Worm (Caenorhabditis elegans) whole organism, L4 larva: Measurements from ENCODE around the gene pals-33.

Experiments used
- F37D6.2 ChIP-seq: sonication (generic microtip); optimal IDR thresholded peaks from 2 replicates; lab custom pipeline; 2016; ENCODE audit warnings: mild to moderate bottlenecking, missing genetic modification characterization, missing compliant biosample characterization
- F49E8.2 ChIP-seq: sonication (generic microtip); optimal IDR thresholded peaks from 2 replicates; lab custom pipeline; 2016; ENCODE audit warnings: missing compliant biosample characterization, mild to moderate bottlenecking, missing genetic modification characterization, borderline replicate concordance
- Y105C5A.15 ChIP-seq: fragments of 200-800 bp; sonication (Bioruptor generic); IDR thresholded peaks from 2 replicates; pipeline ENCODE4 v1.3.6; 2022; ENCODE audit warnings: missing genetic modification characterization, missing compliant biosample characterization
- Y5F2A.4 ChIP-seq: fragments of 200-800 bp; sonication (Bioruptor generic); optimal IDR thresholded peaks from 2 replicates; lab custom pipeline; 2018; ENCODE audit warnings: mild to moderate bottlenecking, missing genetic modification characterization, missing compliant biosample characterization
- ZK337.2 ChIP-seq: fragments of 200-800 bp; sonication (Bioruptor generic); IDR thresholded peaks from 2 replicates; pipeline ENCODE4 v1.3.6; 2022; ENCODE audit warnings: missing genetic modification reagents, missing genetic modification characterization, missing compliant biosample characterization
- aha-1 ChIP-seq: fragments of 150-350 bp; peaks from one replicate; lab custom pipeline; 2014; ENCODE audit warnings: missing biosample characterization, missing genetic modification characterization
- ama-1 ChIP-seq: fragments of 150-350 bp; optimal IDR thresholded peaks from 2 replicates; lab custom pipeline; 2014; ENCODE audit warnings: inconsistent platforms, mixed read lengths
- arid-1 ChIP-seq: fragments of 200-800 bp; sonication (Bioruptor generic); conservative IDR thresholded peaks from 2 replicates; pipeline ENCODE4 v1.3.6; 2022; ENCODE audit warnings: missing genetic modification reagents, missing genetic modification characterization, missing compliant biosample characterization
- ceh-28 ChIP-seq: fragments of 150-350 bp; optimal IDR thresholded peaks from 2 replicates; lab custom pipeline; 2014; ENCODE audit warnings: missing biosample characterization, missing genetic modification reagents, missing genetic modification characterization
- ceh-44 ChIP-seq: fragments of 200-800 bp; sonication (Bioruptor generic); IDR thresholded peaks from 2 replicates; pipeline ENCODE4 v1.3.6; 2022; ENCODE audit warnings: missing genetic modification reagents, missing genetic modification characterization, missing compliant biosample characterization
- ceh-62 ChIP-seq: sonication (generic microtip); optimal IDR thresholded peaks from 2 replicates; lab custom pipeline; 2017; ENCODE audit warnings: missing biosample characterization, missing genetic modification characterization
- cey-2 ChIP-seq: sonication (generic microtip); optimal IDR thresholded peaks from 3 replicates; lab custom pipeline; 2017; ENCODE audit warnings: missing genetic modification characterization, mild to moderate bottlenecking, missing compliant biosample characterization, antibody characterized with exemption, borderline replicate concordance; ENCODE audit not compliant: insufficient read depth
- ctbp-1 ChIP-seq: fragments of 200-800 bp; sonication (Bioruptor generic); IDR thresholded peaks from 2 replicates; pipeline ENCODE4 v1.3.6; 2022; ENCODE audit warnings: missing genetic modification reagents, missing genetic modification characterization, missing compliant biosample characterization
- daf-16 ChIP-seq, 3 experiments: sonication (generic microtip); optimal IDR thresholded peaks; 2 replicates each; lab custom pipeline; 2016 to 2017; ENCODE audit warnings: missing genetic modification characterization in 3 of 3, missing genetic modification reagents in 3 of 3, mild to moderate bottlenecking in 2 of 3, missing compliant biosample characterization in 2 of 3, missing biosample characterization in 1 of 3, moderate library complexity in 1 of 3
- daf-19 ChIP-seq: fragments of 200-800 bp; sonication (Bioruptor generic); conservative IDR thresholded peaks from 2 replicates; pipeline ENCODE4 v1.3.6; 2022; ENCODE audit warnings: missing genetic modification characterization, missing compliant biosample characterization
- dmd-6 ChIP-seq: fragments of 200-800 bp; sonication (Bioruptor generic); IDR thresholded peaks from 2 replicates; pipeline ENCODE4 v1.3.6; 2022; ENCODE audit warnings: missing genetic modification reagents, missing genetic modification characterization, missing compliant biosample characterization
- dmd-8 ChIP-seq: fragments of 200-800 bp; sonication (Bioruptor generic); IDR thresholded peaks from 2 replicates; pipeline ENCODE4 v1.3.6; 2022; ENCODE audit warnings: missing genetic modification characterization, missing compliant biosample characterization
- dmd-9 ChIP-seq: fragments of 200-800 bp; sonication (Bioruptor generic); IDR thresholded peaks from 2 replicates; pipeline ENCODE4 v1.3.6; 2022; ENCODE audit warnings: missing genetic modification reagents, missing genetic modification characterization, missing compliant biosample characterization
- dpl-1 ChIP-seq: fragments of 150-350 bp; optimal IDR thresholded peaks from 2 replicates; lab custom pipeline; 2014; ENCODE audit warnings: missing biosample characterization, missing genetic modification reagents, missing genetic modification characterization
- duxl-1 ChIP-seq: sonication (generic microtip); optimal IDR thresholded peaks from 2 replicates; lab custom pipeline; 2016; ENCODE audit warnings: mild to moderate bottlenecking, missing genetic modification characterization, moderate library complexity, missing compliant biosample characterization; ENCODE audit not compliant: poor library complexity
- dve-1 ChIP-seq: sonication (generic microtip); optimal IDR thresholded peaks from 2 replicates; lab custom pipeline; 2017; ENCODE audit warnings: antibody characterized with exemption, mild to moderate bottlenecking, missing genetic modification characterization, missing compliant biosample characterization; ENCODE audit not compliant: insufficient read depth
- egl-43 ChIP-seq: fragments of 200-800 bp; sonication (Bioruptor generic); IDR thresholded peaks from 2 replicates; pipeline ENCODE4 v1.3.6; 2022; ENCODE audit warnings: missing genetic modification reagents, missing genetic modification characterization, missing compliant biosample characterization
- gei-8 ChIP-seq: fragments of 200-800 bp; sonication (Bioruptor generic); optimal IDR thresholded peaks from 2 replicates; lab custom pipeline; 2018; ENCODE audit warnings: mild to moderate bottlenecking, missing genetic modification characterization, missing compliant biosample characterization
- hif-1 ChIP-seq, 2 experiments: sonication (generic microtip); optimal IDR thresholded peaks; 2 replicates each; lab custom pipeline; 2016 to 2017; ENCODE audit warnings: missing compliant biosample characterization in 2 of 2, missing genetic modification characterization in 2 of 2, missing genetic modification reagents in 2 of 2, missing genotype in 2 of 2, mild to moderate bottlenecking in 1 of 2
- hlh-11 ChIP-seq: fragments of 200-800 bp; sonication (Bioruptor generic); optimal IDR thresholded peaks from 2 replicates; lab custom pipeline; 2018; ENCODE audit warnings: mild to moderate bottlenecking, missing genetic modification characterization, missing compliant biosample characterization
- hmg-1.1 ChIP-seq: fragments of 200-800 bp; sonication (Bioruptor generic); IDR thresholded peaks from 2 replicates; pipeline ENCODE4 v1.3.6; 2022; ENCODE audit warnings: missing genetic modification reagents, missing genetic modification characterization, missing compliant biosample characterization
- lin-13 ChIP-seq: fragments of 150-350 bp; optimal IDR thresholded peaks from 2 replicates; lab custom pipeline; 2014; ENCODE audit warnings: missing biosample characterization, missing genetic modification reagents, missing genetic modification characterization
- lin-15B ChIP-seq: fragments of 150-350 bp; sonication (generic microtip); optimal IDR thresholded peaks from 3 replicates; lab custom pipeline; 2014; ENCODE audit warnings: missing biosample characterization, missing genetic modification characterization
- lin-38 ChIP-seq: fragments of 200-800 bp; sonication (Bioruptor generic); IDR thresholded peaks from 2 replicates; pipeline ENCODE4 v1.3.6; 2022; ENCODE audit warnings: missing genetic modification reagents, missing genetic modification characterization, missing compliant biosample characterization
- mdl-1 ChIP-seq, 2 experiments: fragments of 150-350 bp in 1 of 2; sonication (generic microtip) in 1 of 2; optimal IDR thresholded peaks; 2 replicates each; lab custom pipeline; 2014 to 2017; ENCODE audit warnings: missing biosample characterization in 2 of 2, missing genetic modification characterization in 2 of 2
- mxl-2 ChIP-seq: fragments of 200-800 bp; sonication (Bioruptor generic); conservative IDR thresholded peaks from 2 replicates; pipeline ENCODE4 v1.3.6; 2022; ENCODE audit warnings: missing genetic modification reagents, missing genetic modification characterization, missing compliant biosample characterization
- mxl-3 ChIP-seq: fragments of 200-800 bp; sonication (Bioruptor generic); optimal IDR thresholded peaks from 2 replicates; lab custom pipeline; 2018; ENCODE audit warnings: mild to moderate bottlenecking, missing genetic modification characterization, missing compliant biosample characterization
- nhr-102 ChIP-seq: sonication (generic microtip); optimal IDR thresholded peaks from 2 replicates; lab custom pipeline; 2016; ENCODE audit warnings: mild to moderate bottlenecking, missing genetic modification characterization, moderate library complexity, missing compliant biosample characterization
- nhr-237 ChIP-seq: sonication (generic microtip); optimal IDR thresholded peaks from 2 replicates; lab custom pipeline; 2017; ENCODE audit warnings: missing biosample characterization, missing genetic modification characterization
- nhr-25 ChIP-seq: sonication (generic microtip); optimal IDR thresholded peaks from 2 replicates; lab custom pipeline; 2017; ENCODE audit warnings: missing genetic modification characterization, mild to moderate bottlenecking, missing compliant biosample characterization, antibody characterized with exemption, moderate library complexity, borderline replicate concordance; ENCODE audit not compliant: insufficient read depth
- nhr-28 ChIP-seq: fragments of 150-350 bp; optimal IDR thresholded peaks from 2 replicates; lab custom pipeline; 2014; ENCODE audit warnings: missing biosample characterization, missing genetic modification characterization
- nhr-41 ChIP-seq: fragments of 200-800 bp; sonication (Bioruptor generic); IDR thresholded peaks from 2 replicates; pipeline ENCODE4 v1.3.6; 2022; ENCODE audit warnings: missing genetic modification reagents, missing genetic modification characterization, missing compliant biosample characterization
- nhr-42 ChIP-seq: fragments of 200-800 bp; sonication (Bioruptor generic); IDR thresholded peaks from 2 replicates; pipeline ENCODE4 v1.3.6; 2022; ENCODE audit warnings: missing genetic modification characterization, missing compliant biosample characterization
- nhr-6 ChIP-seq: fragments of 150-350 bp; optimal IDR thresholded peaks from 2 replicates; lab custom pipeline; 2014; ENCODE audit warnings: missing biosample characterization, missing genetic modification characterization
- rbr-2 ChIP-seq: sonication (generic microtip); optimal IDR thresholded peaks from 2 replicates; lab custom pipeline; 2016; ENCODE audit warnings: missing genotype, missing genetic modification characterization, missing compliant biosample characterization
- sdz-12 ChIP-seq: fragments of 200-800 bp; sonication (Bioruptor generic); optimal IDR thresholded peaks from 2 replicates; lab custom pipeline; 2018; ENCODE audit warnings: mild to moderate bottlenecking, missing genetic modification characterization, missing compliant biosample characterization
- set-16 ChIP-seq: fragments of 200-800 bp; sonication (Bioruptor generic); IDR thresholded peaks from 2 replicates; pipeline ENCODE4 v1.3.6; 2022; ENCODE audit warnings: missing genetic modification reagents, missing genetic modification characterization, missing compliant biosample characterization
- tag-97 ChIP-seq: fragments of 200-800 bp; sonication (Bioruptor generic); IDR thresholded peaks from 2 replicates; pipeline ENCODE4 v1.3.6; 2022; ENCODE audit warnings: missing genetic modification characterization, missing compliant biosample characterization
- unc-39 ChIP-seq: sonication (generic microtip); optimal IDR thresholded peaks from 2 replicates; lab custom pipeline; 2017; ENCODE audit warnings: missing biosample characterization, missing genetic modification characterization
- vab-7 ChIP-seq: fragments of 200-800 bp; sonication (Bioruptor generic); IDR thresholded peaks from 2 replicates; pipeline ENCODE4 v1.3.6; 2022; ENCODE audit warnings: missing genetic modification reagents, missing genetic modification characterization, missing compliant biosample characterization
- zag-1 ChIP-seq: fragments of 150-350 bp; optimal IDR thresholded peaks from 2 replicates; lab custom pipeline; 2014; ENCODE audit warnings: missing biosample characterization, missing genetic modification characterization
- zip-11 ChIP-seq: fragments of 200-800 bp; sonication (Bioruptor generic); IDR thresholded peaks from 2 replicates; pipeline ENCODE4 v1.3.6; 2022; ENCODE audit warnings: missing genetic modification characterization, missing compliant biosample characterization
- zip-2 ChIP-seq: fragments of 150-350 bp; optimal IDR thresholded peaks from 2 replicates; lab custom pipeline; 2014; ENCODE audit warnings: missing biosample characterization, missing genetic modification characterization

The pals-33 gene

ce11 chrV:3685790-3686208 lies 12.6 kb downstream of the pals-33 start, which contains the start of gene W08A12.2 (continued):
- 0 out of 2 replicates have a peak, but pooled peaks have one; percentile 18 for TF ChIP-seq hmg-1.1 (GFP tag; lab: Robert Waterston, UW)
- no peak for TF ChIP-seq Y5F2A.4 (GFP tag; lab: Kevin White, UChicago)
- no peak for TF ChIP-seq lin-13 (GFP tag; lab: Kevin White, UChicago)
- no peak for TF ChIP-seq zag-1 (tag; lab: Kevin White, UChicago)
- TF ChIP-seq dpl-1 (GFP tag; lab: Kevin White, UChicago), result no peak
- no peak for TF ChIP-seq nhr-28 (tag; lab: Kevin White, UChicago)
- TF ChIP-seq vab-7 (GFP tag; lab: Robert Waterston, UW), result peak; percentile 71
- TF ChIP-seq egl-43 (GFP tag; lab: Robert Waterston, UW), result 0 out of 2 replicates have a peak, but pooled peaks have one; percentile 65
- TF ChIP-seq Y105C5A.15 (GFP tag; lab: Robert Waterston, UW), result no peak
- TF ChIP-seq lin-38 (GFP tag; lab: Robert Waterston, UW), result peak; percentile 72
- no peak for TF ChIP-seq zip-2 (tag; lab: Kevin White, UChicago)
- TF ChIP-seq nhr-237 (tag; lab: Kevin White, UChicago), result no peak
- peak in 1 of 2 experiments; percentile 15 for TF ChIP-seq hif-1 (tag; optimal IDR thresholded peaks at IDR 0.05; lab: Kevin White, UChicago)
- no peak for TF ChIP-seq nhr-42 (GFP tag; lab: Robert Waterston, UW)
- TF ChIP-seq nhr-25 (tag; lab: Kevin White, UChicago), result no peak
- TF ChIP-seq mxl-3 (GFP tag; lab: Kevin White, UChicago), result no peak
- no peak for TF ChIP-seq ctbp-1 (GFP tag; lab: Robert Waterston, UW)
- no peak for TF ChIP-seq sdz-12
- TF ChIP-seq hlh-11 (tag; lab: Kevin White, UChicago), result peak; percentile 66
- TF ChIP-seq dmd-6, result peak; percentile 25; the same call in 1 of the 2 replicates
- peak; percentile 74; the same call in 1 of the 2 replicates for TF ChIP-seq nhr-41 (GFP tag; lab: Robert Waterston, UW)
- TF ChIP-seq nhr-6 (tag; lab: Kevin White, UChicago), result peak; percentile 38
- no peak for TF ChIP-seq dve-1 (tag; lab: Kevin White, UChicago)
- TF ChIP-seq lin-15B (tag; lab: Kevin White, UChicago), result no peak
- no peak for TF ChIP-seq zip-11
- TF ChIP-seq daf-19 (GFP tag; lab: Robert Waterston, UW), result no peak
- peak; percentile 76; the same call in 1 of the 2 replicates for TF ChIP-seq dmd-8
- no peak for TF ChIP-seq F49E8.2
- TF ChIP-seq ama-1 (lab: Kevin White, UChicago), result no peak
- TF ChIP-seq gei-8 (GFP tag; lab: Kevin White, UChicago), result no peak
- peak; percentile 12 for TF ChIP-seq duxl-1 (tag; lab: Kevin White, UChicago)
- TF ChIP-seq aha-1 (tag; lab: Kevin White, UChicago), result peak; percentile 29
- no peak for TF ChIP-seq cey-2 (tag; lab: Kevin White, UChicago)
- no peak for TF ChIP-seq rbr-2 (tag; lab: Kevin White, UChicago)
- no peak for TF ChIP-seq unc-39 (tag; lab: Kevin White, UChicago)
- peak; percentile 65 to 82 for TF ChIP-seq daf-16 (GFP tag; optimal IDR thresholded peaks at IDR 0.05; lab: Kevin White, UChicago)
- peak; percentile 18 for TF ChIP-seq daf-16 (tag; optimal IDR thresholded peaks at IDR 0.05; lab: Kevin White, UChicago)
- TF ChIP-seq ceh-28 (tag; lab: Kevin White, UChicago), result no peak
- no peak for TF ChIP-seq dmd-9 (GFP tag; lab: Robert Waterston, UW)
- peak; percentile 16; the same call in 1 of the 2 replicates for TF ChIP-seq set-16
- no peak for TF ChIP-seq ZK337.2 (GFP tag; lab: Robert Waterston, UW)
- no peak for TF ChIP-seq ceh-44 (GFP tag; lab: Robert Waterston, UW)
- TF ChIP-seq tag-97, result no peak
- no peak for TF ChIP-seq mxl-2 (GFP tag; lab: Robert Waterston, UW)
- peak; percentile 49; the same call in 1 of the 2 replicates for TF ChIP-seq arid-1 (GFP tag; lab: Robert Waterston, UW)
- no peak for TF ChIP-seq mdl-1 (tag; optimal IDR thresholded peaks at IDR 0.05; lab: Kevin White, UChicago)
- TF ChIP-seq F37D6.2 (tag; lab: Kevin White, UChicago), result no peak
- TF ChIP-seq nhr-102, result no peak
- TF ChIP-seq ceh-62 (tag; lab: Kevin White, UChicago), result no peak
